Fruit fly (Drosophila melanogaster) whole organism, embryonic: ENCODE data around the gene CG11842.

Experiments
- Bgb ChIP-seq: fragments of 200-800 bp; sonication (Bioruptor generic); IDR thresholded peaks from 2 replicates; pipeline ENCODE4 v1.3.6; 2022; ENCODE audit warnings: missing biosample characterization, missing genetic modification characterization; ENCODE audit not compliant: partially characterized antibody
- CG10267 ChIP-seq: fragments of 200-800 bp; sonication (Bioruptor generic); optimal IDR thresholded peaks from 2 replicates; lab custom pipeline; 2018; ENCODE audit warnings: missing biosample characterization, mild to moderate bottlenecking, missing genetic modification characterization, moderate library complexity
- CG10543 ChIP-seq: fragments of 200-800 bp; sonication (Bioruptor generic); optimal IDR thresholded peaks from 3 replicates; lab custom pipeline; 2017; ENCODE audit warnings: missing biosample characterization, mild to moderate bottlenecking, missing genetic modification characterization, moderate library complexity
- CG10979 ChIP-seq: fragments of 200-800 bp; sonication (Bioruptor generic); optimal IDR thresholded peaks from 2 replicates; lab custom pipeline; 2018; ENCODE audit warnings: missing biosample characterization, mild to moderate bottlenecking, missing genetic modification characterization, moderate library complexity
- CG12769 ChIP-seq: fragments of 200-800 bp; sonication (Bioruptor generic); optimal IDR thresholded peaks from 2 replicates; lab custom pipeline; 2019; ENCODE audit warnings: missing biosample characterization, mild to moderate bottlenecking, missing genetic modification characterization, moderate library complexity
- CG13287 ChIP-seq: fragments of 200-800 bp; sonication (Bioruptor generic); IDR thresholded peaks from 2 replicates; pipeline ENCODE4 v1.3.6; 2022; ENCODE audit warnings: missing biosample characterization, missing genetic modification characterization; ENCODE audit not compliant: partially characterized antibody
- CG13624 ChIP-seq: fragments of 200-800 bp; sonication (Bioruptor generic); optimal IDR thresholded peaks from 2 replicates; lab custom pipeline; 2016; ENCODE audit warnings: missing biosample characterization, missing genetic modification characterization
- CG13775 ChIP-seq: fragments of 200-800 bp; sonication (Bioruptor generic); optimal IDR thresholded peaks from 3 replicates; lab custom pipeline; 2017; ENCODE audit warnings: missing biosample characterization, mild to moderate bottlenecking, missing genetic modification characterization
- CG2116 ChIP-seq: fragments of 200-800 bp; sonication (Bioruptor generic); optimal IDR thresholded peaks from 3 replicates; lab custom pipeline; 2018; ENCODE audit warnings: missing biosample characterization, mild to moderate bottlenecking, missing genetic modification characterization
- CG2129 ChIP-seq: fragments of 200-800 bp; sonication (Bioruptor generic); IDR thresholded peaks from 2 replicates; pipeline ENCODE4 v1.3.6; 2022; ENCODE audit warnings: missing biosample characterization, missing genetic modification characterization; ENCODE audit not compliant: partially characterized antibody
- CG2199 ChIP-seq: fragments of 200-800 bp; sonication (Bioruptor generic); IDR thresholded peaks from 3 replicates; pipeline ENCODE4 v1.3.6; 2022; ENCODE audit warnings: missing biosample characterization, missing genetic modification characterization
- CG31224 ChIP-seq: fragments of 200-800 bp; sonication (Bioruptor generic); IDR thresholded peaks from 2 replicates; pipeline ENCODE4 v1.3.6; 2022; ENCODE audit warnings: missing biosample characterization, missing genetic modification characterization
- CG31388 ChIP-seq: fragments of 200-800 bp; sonication (Bioruptor generic); optimal IDR thresholded peaks from 2 replicates; lab custom pipeline; 2016; ENCODE audit warnings: missing biosample characterization, missing genetic modification characterization
- CG4328 ChIP-seq: fragments of 200-800 bp; sonication (Bioruptor generic); optimal IDR thresholded peaks from 3 replicates; lab custom pipeline; 2017; ENCODE audit warnings: missing biosample characterization, missing genetic modification reagents, missing genetic modification characterization
- CG43689 ChIP-seq: fragments of 200-800 bp; sonication (Bioruptor generic); IDR thresholded peaks from 2 replicates; pipeline ENCODE4 v1.3.6; 2022; ENCODE audit warnings: missing biosample characterization, missing genetic modification characterization
- CG4617 ChIP-seq: fragments of 200-800 bp; sonication (Bioruptor generic); optimal IDR thresholded peaks from 3 replicates; lab custom pipeline; 2016; ENCODE audit warnings: missing biosample characterization, missing genetic modification characterization, borderline replicate concordance
- CG6175 ChIP-seq: fragments of 200-800 bp; sonication (Bioruptor generic); IDR thresholded peaks from 3 replicates; pipeline ENCODE4 v1.3.6; 2022; ENCODE audit warnings: missing biosample characterization, missing genetic modification characterization
- CG6791 ChIP-seq: fragments of 200-800 bp; sonication (Bioruptor generic); IDR thresholded peaks from 3 replicates; pipeline ENCODE4 v1.3.6; 2022; ENCODE audit warnings: missing biosample characterization, missing genetic modification characterization; ENCODE audit not compliant: partially characterized antibody
- CG6813 ChIP-seq: fragments of 200-800 bp; sonication (Bioruptor generic); optimal IDR thresholded peaks from 2 replicates; lab custom pipeline; 2017; ENCODE audit warnings: missing biosample characterization, missing genetic modification characterization, mild to moderate bottlenecking, moderate library complexity, missing genetic modification reagents
- Dp ChIP-seq: fragments of 200-800 bp; sonication (Bioruptor generic); optimal IDR thresholded peaks from 2 replicates; lab custom pipeline; 2018; ENCODE audit warnings: missing biosample characterization, mild to moderate bottlenecking, missing genetic modification characterization, moderate library complexity
- H15 ChIP-seq: fragments of 200-800 bp; sonication (Bioruptor generic); IDR thresholded peaks from 3 replicates; pipeline ENCODE4 v1.3.6; 2022; ENCODE audit warnings: missing biosample characterization, missing genetic modification characterization
- Hr39 ChIP-seq: fragments of >200 bp; optimal IDR thresholded peaks from 2 replicates; lab custom pipeline; 2017
- MESR4 ChIP-seq: fragments of 200-800 bp; sonication (Bioruptor generic); optimal IDR thresholded peaks from 2 replicates; lab custom pipeline; 2018; ENCODE audit warnings: missing biosample characterization, mild to moderate bottlenecking, missing genetic modification characterization, moderate library complexity
- MTF-1 ChIP-seq: fragments of 200-800 bp; sonication (Bioruptor generic); optimal IDR thresholded peaks from 2 replicates; lab custom pipeline; 2018; ENCODE audit warnings: missing biosample characterization, mild to moderate bottlenecking, missing genetic modification characterization, borderline replicate concordance
- NFAT ChIP-seq: fragments of 200-800 bp; sonication (Bioruptor generic); IDR thresholded peaks from 2 replicates; pipeline ENCODE4 v1.3.6; 2022; ENCODE audit warnings: missing biosample characterization, missing genetic modification characterization
- NfI ChIP-seq: fragments of 200-800 bp; sonication (Bioruptor generic); optimal IDR thresholded peaks from 3 replicates; lab custom pipeline; 2018; ENCODE audit warnings: missing biosample characterization, mild to moderate bottlenecking, missing genetic modification characterization, moderate library complexity
- Opbp ChIP-seq: fragments of 200-800 bp; sonication (Bioruptor generic); IDR thresholded peaks from 3 replicates; pipeline ENCODE4 v1.3.6; 2022; ENCODE audit warnings: missing biosample characterization, missing genetic modification characterization; ENCODE audit not compliant: partially characterized antibody
- Poxn ChIP-seq: fragments of 200-800 bp; sonication (Bioruptor generic); IDR thresholded peaks from 2 replicates; pipeline ENCODE4 v1.3.6; 2022; ENCODE audit warnings: missing biosample characterization, missing genetic modification characterization
- Sox100B ChIP-seq: fragments of 200-800 bp; sonication (Bioruptor generic); optimal IDR thresholded peaks from 3 replicates; lab custom pipeline; 2018; ENCODE audit warnings: missing biosample characterization, mild to moderate bottlenecking, missing genetic modification characterization
- Sry-δ ChIP-seq: fragments of 200-800 bp; sonication (Bioruptor generic); optimal IDR thresholded peaks from 2 replicates; lab custom pipeline; 2016; ENCODE audit warnings: missing biosample characterization, missing genetic modification characterization
- TFAM ChIP-seq: fragments of 200-800 bp; sonication (Bioruptor generic); optimal IDR thresholded peaks from 2 replicates; lab custom pipeline; 2017; ENCODE audit warnings: missing biosample characterization, missing genetic modification characterization, inconsistent platforms
- amos ChIP-seq: fragments of 200-800 bp; sonication (Bioruptor generic); IDR thresholded peaks from 2 replicates; pipeline ENCODE4 v1.3.6; 2022; ENCODE audit warnings: missing biosample characterization, missing genetic modification characterization; ENCODE audit not compliant: partially characterized antibody
- bcd ChIP-seq: fragments of 200-800 bp; sonication (Bioruptor generic); optimal IDR thresholded peaks from 2 replicates; lab custom pipeline; 2017; ENCODE audit warnings: missing biosample characterization, mild to moderate bottlenecking, missing genetic modification characterization
- cato ChIP-seq: fragments of 200-800 bp; sonication (Bioruptor generic); optimal IDR thresholded peaks from 2 replicates; lab custom pipeline; 2016; ENCODE audit warnings: missing biosample characterization, missing genetic modification characterization, borderline replicate concordance
- chn ChIP-seq: fragments of 200-800 bp; sonication (Bioruptor generic); optimal IDR thresholded peaks from 2 replicates; lab custom pipeline; 2016; ENCODE audit warnings: missing biosample characterization, missing genetic modification characterization
- gem ChIP-seq: fragments of 200-800 bp; sonication (Bioruptor generic); optimal IDR thresholded peaks from 2 replicates; lab custom pipeline; 2019; ENCODE audit warnings: missing biosample characterization, mild to moderate bottlenecking, missing genetic modification characterization, moderate library complexity
- gt ChIP-seq: fragments of 200-800 bp; sonication (Bioruptor generic); IDR thresholded peaks from 2 replicates; pipeline ENCODE4 v1.3.6; 2022; ENCODE audit warnings: missing biosample characterization, missing genetic modification characterization
- hbn ChIP-seq: fragments of 200-800 bp; sonication (Bioruptor generic); IDR thresholded peaks from 2 replicates; pipeline ENCODE4 v1.3.6; 2022; ENCODE audit warnings: missing biosample characterization, missing genetic modification characterization; ENCODE audit not compliant: partially characterized antibody
- hth ChIP-seq: fragments of >200 bp; optimal IDR thresholded peaks from 2 replicates; lab custom pipeline; 2017; ENCODE audit warnings: inconsistent platforms
- inv ChIP-seq: fragments of 200-800 bp; sonication (Bioruptor generic); IDR thresholded peaks from 2 replicates; pipeline ENCODE4 v1.3.6; 2022; ENCODE audit warnings: missing biosample characterization, missing genetic modification characterization; ENCODE audit not compliant: partially characterized antibody
- lilli ChIP-seq: fragments of 200-800 bp; sonication (Bioruptor generic); optimal IDR thresholded peaks from 3 replicates; lab custom pipeline; 2016; ENCODE audit warnings: missing biosample characterization, missing genetic modification characterization
- oc ChIP-seq: fragments of 200-800 bp; sonication (Bioruptor generic); optimal IDR thresholded peaks from 2 replicates; lab custom pipeline; 2018; ENCODE audit warnings: missing biosample characterization, mild to moderate bottlenecking, missing genetic modification characterization, moderate library complexity
- odd ChIP-seq: fragments of 200-800 bp; sonication (Bioruptor generic); optimal IDR thresholded peaks from 2 replicates; lab custom pipeline; 2017; ENCODE audit warnings: missing biosample characterization, mild to moderate bottlenecking, missing genetic modification characterization
- pzg ChIP-seq: fragments of 200-800 bp; sonication (Bioruptor generic); optimal IDR thresholded peaks from 3 replicates; lab custom pipeline; 2018; ENCODE audit warnings: missing biosample characterization, mild to moderate bottlenecking, missing genetic modification characterization, moderate library complexity
- sr ChIP-seq: fragments of 200-800 bp; sonication (Bioruptor generic); IDR thresholded peaks from 3 replicates; pipeline ENCODE4 v1.3.6; 2022; ENCODE audit warnings: missing biosample characterization, missing genetic modification characterization
- ssp ChIP-seq: fragments of 200-800 bp; sonication (Bioruptor generic); IDR thresholded peaks from 2 replicates; pipeline ENCODE4 v1.3.6; 2022; ENCODE audit warnings: missing biosample characterization, missing genetic modification characterization
- stwl ChIP-seq: fragments of 200-800 bp; sonication (Bioruptor generic); optimal IDR thresholded peaks from 3 replicates; lab custom pipeline; 2018; ENCODE audit warnings: missing biosample characterization, mild to moderate bottlenecking, missing genetic modification characterization, moderate library complexity
- tio ChIP-seq: fragments of 200-800 bp; sonication (Bioruptor generic); optimal IDR thresholded peaks from 2 replicates; lab custom pipeline; 2017; ENCODE audit warnings: missing biosample characterization, missing genetic modification characterization, inconsistent platforms
- vvl ChIP-seq: fragments of 200-800 bp; sonication (Bioruptor generic); IDR thresholded peaks from 2 replicates; pipeline ENCODE4 v1.3.6; 2022; ENCODE audit warnings: missing biosample characterization, missing genetic modification characterization
- zen2 ChIP-seq: fragments of 200-800 bp; sonication (Bioruptor generic); IDR thresholded peaks from 3 replicates; pipeline ENCODE4 v1.3.6; 2022; ENCODE audit warnings: missing biosample characterization, missing genetic modification characterization; ENCODE audit not compliant: partially characterized antibody

The CG11842 gene

dm6 chr3R:29027122-29027521 lies 25.4 kb upstream of the CG11842 start, which contains the start of the genes eIF4E6 and CG1951 (continued):
- TF ChIP-seq hbn (GFP tag; lab: Robert Waterston, UW), result peak; percentile 90
- no peak for TF ChIP-seq CG10543 (GFP tag; lab: Kevin White, UChicago)
- TF ChIP-seq CG31388 (GFP tag; lab: Kevin White, UChicago), result no peak
- peak; percentile 79 for TF ChIP-seq CG2129
- TF ChIP-seq NFAT (GFP tag; lab: Robert Waterston, UW), result no peak
- peak; percentile 7 for TF ChIP-seq chn (GFP tag; lab: Kevin White, UChicago)
- peak; percentile 37 for TF ChIP-seq Dp (GFP tag; lab: Kevin White, UChicago)
- TF ChIP-seq zen2 (GFP tag; lab: Robert Waterston, UW), result peak; percentile 98
- TF ChIP-seq ssp (GFP tag; lab: Robert Waterston, UW), result no peak
- no peak for TF ChIP-seq tio (GFP tag; lab: Kevin White, UChicago)
- TF ChIP-seq sr (GFP tag; lab: Robert Waterston, UW), result no peak
- no peak for TF ChIP-seq CG13775 (GFP tag; lab: Kevin White, UChicago)
- peak; percentile 68 for TF ChIP-seq pzg (GFP tag; lab: Kevin White, UChicago)
- TF ChIP-seq CG6175 (GFP tag; lab: Robert Waterston, UW), result no peak
- peak; percentile 96 for TF ChIP-seq CG6791 (GFP tag; lab: Robert Waterston, UW)
- no peak for TF ChIP-seq Poxn (GFP tag; lab: Robert Waterston, UW)
- TF ChIP-seq Hr39 (lab: Kevin White, UChicago), result no peak
- peak; percentile 98 for TF ChIP-seq CG13287 (GFP tag; lab: Robert Waterston, UW)
- 0 out of 2 replicates have a peak, but pooled peaks have one; percentile 9 for TF ChIP-seq vvl (GFP tag; lab: Robert Waterston, UW)
- TF ChIP-seq gt (GFP tag; lab: Robert Waterston, UW), result no peak
- TF ChIP-seq inv (GFP tag; lab: Robert Waterston, UW), result peak; percentile 93
- TF ChIP-seq bcd (GFP tag; lab: Kevin White, UChicago), result no peak
- peak; percentile 87 for TF ChIP-seq stwl (tag; lab: Kevin White, UChicago)
- TF ChIP-seq Bgb (GFP tag; lab: Robert Waterston, UW), result peak; percentile 98
- no peak for TF ChIP-seq lilli (GFP tag; lab: Kevin White, UChicago)
- TF ChIP-seq Sox100B, result no peak
- no peak for TF ChIP-seq CG10979
- TF ChIP-seq cato, result no peak
- no peak for TF ChIP-seq TFAM (GFP tag; lab: Kevin White, UChicago)
- TF ChIP-seq oc (tag; lab: Kevin White, UChicago), result no peak
- peak; percentile 76 for TF ChIP-seq CG2116
- TF ChIP-seq NfI (GFP tag; lab: Kevin White, UChicago), result no peak
- no peak for TF ChIP-seq CG12769
- peak; percentile 45; the same call in 1 of the 3 replicates for TF ChIP-seq CG2199 (GFP tag; lab: Robert Waterston, UW)
- no peak for TF ChIP-seq CG6813
- TF ChIP-seq Sry-δ, result peak; percentile 94
- no peak for TF ChIP-seq CG4328 (GFP tag; lab: Kevin White, UChicago)
- no peak for TF ChIP-seq gem
- TF ChIP-seq MTF-1, result no peak
- TF ChIP-seq CG43689 (GFP tag; lab: Robert Waterston, UW), result no peak
- TF ChIP-seq odd (GFP tag; lab: Kevin White, UChicago), result no peak
- TF ChIP-seq H15 (GFP tag; lab: Robert Waterston, UW), result no peak
- TF ChIP-seq CG31224 (GFP tag; lab: Robert Waterston, UW), result no peak
- TF ChIP-seq CG13624 (GFP tag; lab: Kevin White, UChicago), result peak; percentile 0
- TF ChIP-seq Opbp (GFP tag; lab: Robert Waterston, UW), result peak; percentile 98
- TF ChIP-seq CG4617, result peak; percentile 90
- peak; percentile 90 for TF ChIP-seq MESR4 (GFP tag; lab: Kevin White, UChicago)
- peak; percentile 19 for TF ChIP-seq CG10267 (tag; lab: Kevin White, UChicago)
- peak; percentile 97 for TF ChIP-seq amos (GFP tag; lab: Robert Waterston, UW)
- no peak for TF ChIP-seq hth (lab: Kevin White, UChicago)
